Fruit fly (Drosophila melanogaster): Measurements from ENCODE around the gene smp-30.

smp-30 gene

dm6 chr3R:14711447-14712163 is 39.4 kb downstream of the smp-30 start (continued):
- TF ChIP-seq stc (GFP tag; IDR thresholded peaks at IDR 0.05), result 0 out of 2 replicates have a peak, but pooled peaks have one; percentile 19
- no peak for TF ChIP-seq br (optimal IDR thresholded peaks at IDR 0.05)
- no peak for TF ChIP-seq CG17186 (GFP tag; optimal IDR thresholded peaks at IDR 0.05)
- TF ChIP-seq CG11695 (GFP tag; IDR thresholded peaks at IDR 0.05), result peak; percentile 61; the same call in 2 of the 3 replicates
- TF ChIP-seq CG11456 (GFP tag; IDR thresholded peaks at IDR 0.05), result no peak
- TF ChIP-seq CG1647 (GFP tag; optimal IDR thresholded peaks at IDR 0.05), result no peak
- no peak for TF ChIP-seq dimm (GFP tag; IDR thresholded peaks at IDR 0.05)
- no peak for TF ChIP-seq Dbx (GFP tag; IDR thresholded peaks at IDR 0.05)
- TF ChIP-seq CG2120 (GFP tag; optimal IDR thresholded peaks at IDR 0.05), result peak; percentile 19
- no peak for TF ChIP-seq CG14050 (GFP tag; IDR thresholded peaks at IDR 0.05)
- no peak for TF ChIP-seq exex (tag; optimal IDR thresholded peaks at IDR 0.05)
- no peak for TF ChIP-seq CG1233 (GFP tag; optimal IDR thresholded peaks at IDR 0.05)
- peak; percentile 35 for TF ChIP-seq caup (GFP tag; optimal IDR thresholded peaks at IDR 0.05; ENCODE audit: severe bottlenecking)
- TF ChIP-seq Rfx (GFP tag; IDR thresholded peaks at IDR 0.05), result peak; percentile 72
- no peak for TF ChIP-seq luna (GFP tag; optimal IDR thresholded peaks at IDR 0.05)
- no peak for TF ChIP-seq CG8944 (GFP tag; optimal IDR thresholded peaks at IDR 0.05)
- TF ChIP-seq Dfd (GFP tag; optimal IDR thresholded peaks at IDR 0.05), result no peak
- TF ChIP-seq CG10147 (GFP tag; optimal IDR thresholded peaks at IDR 0.05), result peak; percentile 27
- TF ChIP-seq CG12155 (GFP tag; optimal IDR thresholded peaks at IDR 0.05), result peak; percentile 4
- no peak for TF ChIP-seq CG11560 (tag; IDR thresholded peaks at IDR 0.05)
- no peak for TF ChIP-seq Kr (GFP tag; optimal IDR thresholded peaks at IDR 0.05)
- no peak for TF ChIP-seq tin (GFP tag; optimal IDR thresholded peaks at IDR 0.05)
- TF ChIP-seq jumu (GFP tag; optimal IDR thresholded peaks at IDR 0.05), result no peak
- TF ChIP-seq CG7556 (GFP tag; optimal IDR thresholded peaks at IDR 0.05), result peak; percentile 16
- TF ChIP-seq CG10959 (GFP tag; IDR thresholded peaks at IDR 0.05), result no peak
- no peak for TF ChIP-seq MESR4 (GFP tag; optimal IDR thresholded peaks at IDR 0.05)
- TF ChIP-seq pan (optimal IDR thresholded peaks at IDR 0.05), result no peak
- TF ChIP-seq pan (GFP tag; optimal IDR thresholded peaks at IDR 0.05 in 1 of 2, IDR thresholded peaks at IDR 0.05 in 1 of 2), result peak in 1 of 2 experiments; percentile 54
- no peak for TF ChIP-seq CG18764 (GFP tag; optimal IDR thresholded peaks at IDR 0.05)
- TF ChIP-seq CG8765 (GFP tag; IDR thresholded peaks at IDR 0.05), result no peak
- TF ChIP-seq crol (GFP tag; IDR thresholded peaks at IDR 0.05), result peak; percentile 90
- no peak for TF ChIP-seq Mes4 (GFP tag; optimal IDR thresholded peaks at IDR 0.05)
- TF ChIP-seq CG3726 (GFP tag; IDR thresholded peaks at IDR 0.05), result no peak
- TF ChIP-seq CG2678 (tag; optimal IDR thresholded peaks at IDR 0.05), result peak; percentile 47

dm6 chr3R:14710673-14711072 is 40.4 kb downstream of the smp-30 start:
- TF ChIP-seq ato (GFP tag; IDR thresholded peaks at IDR 0.05; ENCODE audit: partially characterized antibody), result no peak
- no peak for TF ChIP-seq HmgD (GFP tag; optimal IDR thresholded peaks at IDR 0.05)
- no peak for TF ChIP-seq CG7745 (tag; optimal IDR thresholded peaks at IDR 0.05)
- TF ChIP-seq sr (GFP tag; IDR thresholded peaks at IDR 0.05), result peak; percentile 69; the same call in 1 of the 3 replicates
- TF ChIP-seq CTCF (GFP tag; optimal IDR thresholded peaks at IDR 0.05), result no peak
- no peak for TF ChIP-seq CG1832 (GFP tag; optimal IDR thresholded peaks at IDR 0.05)
- peak in 1 of 3 experiments; percentile 13 for TF ChIP-seq Stat92E (GFP tag; optimal IDR thresholded peaks at IDR 0.05)
- no peak for TF ChIP-seq br (optimal IDR thresholded peaks at IDR 0.05)
- no peak for TF ChIP-seq wek (GFP tag; optimal IDR thresholded peaks at IDR 0.05)
- no peak for TF ChIP-seq dmrt99B (tag; optimal IDR thresholded peaks at IDR 0.05)
- TF ChIP-seq CG18262 (tag; optimal IDR thresholded peaks at IDR 0.05), result no peak
- no peak for TF ChIP-seq CG2712 (tag; optimal IDR thresholded peaks at IDR 0.05)
- TF ChIP-seq Xrp1 (GFP tag; IDR thresholded peaks at IDR 0.05), result no peak
- no peak for TF ChIP-seq Optix (GFP tag; IDR thresholded peaks at IDR 0.05)
- no peak for TF ChIP-seq Neu2 (GFP tag; optimal IDR thresholded peaks at IDR 0.05; ENCODE audit: borderline replicate concordance)
- TF ChIP-seq sens (GFP tag), result peak; percentile 47
- no peak for TF ChIP-seq CG7556 (GFP tag; optimal IDR thresholded peaks at IDR 0.05)
- peak in 1 of 2 experiments; percentile 28 for TF ChIP-seq eve (GFP tag; optimal IDR thresholded peaks at IDR 0.05)
- TF ChIP-seq vvl (GFP tag; IDR thresholded peaks at IDR 0.05), result no peak
- TF ChIP-seq CG13287 (GFP tag; IDR thresholded peaks at IDR 0.05; ENCODE audit: partially characterized antibody), result no peak
- no peak for TF ChIP-seq emc (GFP tag; optimal IDR thresholded peaks at IDR 0.05)

All from whole organism, embryonic.